Fruit fly (Drosophila melanogaster) whole organism, adult: ENCODE results near the gene CG4465.

Experiments
- CG11617 ChIP-seq: fragments of 200-800 bp; sonication (Bioruptor generic); optimal IDR thresholded peaks from 2 replicates; lab custom pipeline; 2017; ENCODE audit warnings: mild to moderate bottlenecking, missing biosample characterization, missing genetic modification reagents, missing genetic modification characterization
- CG14711 ChIP-seq: fragments of 200-800 bp; sonication (Bioruptor generic); optimal IDR thresholded peaks from 2 replicates; lab custom pipeline; 2018; ENCODE audit warnings: missing biosample characterization, mild to moderate bottlenecking, missing genetic modification characterization, moderate library complexity
- CG5204 ChIP-seq: fragments of 200-800 bp; sonication (Bioruptor generic); optimal IDR thresholded peaks from 2 replicates; lab custom pipeline; 2016; ENCODE audit warnings: missing biosample characterization, missing genetic modification characterization
- CG7045 ChIP-seq: fragments of 200-800 bp; sonication (Bioruptor generic); optimal IDR thresholded peaks from 2 replicates; lab custom pipeline; 2017; ENCODE audit warnings: missing biosample characterization, mild to moderate bottlenecking, missing genetic modification characterization
- CG7101 ChIP-seq: fragments of 200-800 bp; sonication (Bioruptor generic); optimal IDR thresholded peaks from 2 replicates; lab custom pipeline; 2018; ENCODE audit warnings: missing biosample characterization, mild to moderate bottlenecking, missing genetic modification characterization, moderate library complexity
- Hr96 ChIP-seq: fragments of 200-800 bp; sonication (Bioruptor generic); optimal IDR thresholded peaks from 2 replicates; lab custom pipeline; 2016; ENCODE audit warnings: missing biosample characterization, missing genetic modification characterization
- cic ChIP-seq: fragments of 200-800 bp; sonication (Bioruptor generic); optimal IDR thresholded peaks from 2 replicates; lab custom pipeline; 2017; ENCODE audit warnings: missing biosample characterization, mild to moderate bottlenecking, missing genetic modification characterization, moderate library complexity
- cnc ChIP-seq, 2 experiments: fragments of >200 bp; optimal IDR thresholded peaks; 2 replicates each; lab custom pipeline; 2017
- kay ChIP-seq: fragments of 200-800 bp; sonication (Bioruptor generic); peaks from one replicate; lab custom pipeline; 2016; ENCODE audit warnings: missing biosample characterization, missing genetic modification characterization, borderline replicate concordance
- ovo ChIP-seq: fragments of 200-800 bp; sonication (Bioruptor generic); optimal IDR thresholded peaks from 2 replicates; lab custom pipeline; 2016; ENCODE audit warnings: missing biosample characterization, missing genetic modification characterization
- tj ChIP-seq: fragments of 200-800 bp; sonication (Bioruptor generic); optimal IDR thresholded peaks from 3 replicates; lab custom pipeline; 2017; ENCODE audit warnings: missing biosample characterization, mild to moderate bottlenecking, missing genetic modification characterization, moderate library complexity
- toe ChIP-seq: fragments of 200-800 bp; sonication (Bioruptor generic); optimal IDR thresholded peaks from 2 replicates; lab custom pipeline; 2016; ENCODE audit warnings: missing biosample characterization, missing genetic modification characterization

DNA sequence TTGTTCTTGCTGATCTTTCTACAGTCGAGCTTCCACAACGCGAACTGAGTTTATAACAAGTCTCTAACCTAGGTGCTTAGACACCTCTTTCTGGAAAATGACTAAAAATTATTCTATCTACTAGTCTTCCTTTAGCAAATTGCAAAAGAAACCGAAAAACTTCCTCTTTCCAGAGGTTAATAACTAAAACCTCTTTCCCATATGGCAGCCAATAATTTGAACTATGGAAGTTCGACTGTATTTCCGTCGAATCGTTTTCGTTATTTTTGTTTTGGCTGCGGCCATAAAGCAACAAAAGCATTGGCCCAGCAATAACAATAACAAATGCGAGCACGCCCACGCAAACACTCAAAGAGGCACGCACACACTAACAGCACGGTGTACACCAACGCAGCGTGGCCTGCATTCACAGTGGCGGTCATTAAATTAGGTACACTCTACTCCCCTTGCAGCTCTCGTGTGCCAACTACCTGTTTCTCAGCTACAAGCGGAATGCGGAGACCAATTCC lies 37.2 kb downstream of the CG4465 start:
- TF ChIP-seq toe (GFP tag; lab: Kevin White, UChicago), result no peak
- peak; percentile 66 for TF ChIP-seq CG7101 (tag; lab: Kevin White, UChicago)
- no peak for TF ChIP-seq ovo (GFP tag; lab: Kevin White, UChicago)
- TF ChIP-seq CG7045 (GFP tag; lab: Kevin White, UChicago), result no peak
- TF ChIP-seq cnc (optimal IDR thresholded peaks at IDR 0.05; lab: Kevin White, UChicago), result no peak
- no peak for TF ChIP-seq kay (GFP tag; lab: Kevin White, UChicago)
- TF ChIP-seq CG14711 (tag; lab: Kevin White, UChicago), result peak; percentile 35
- peak; percentile 37 for TF ChIP-seq Hr96 (GFP tag; lab: Kevin White, UChicago)
- TF ChIP-seq CG11617 (GFP tag; lab: Kevin White, UChicago), result peak; percentile 62
- no peak for TF ChIP-seq cic (GFP tag; lab: Kevin White, UChicago)
- no peak for TF ChIP-seq CG5204 (GFP tag; lab: Kevin White, UChicago)
- TF ChIP-seq tj (GFP tag; lab: Kevin White, UChicago), result peak; percentile 11
